Fruit fly (Drosophila melanogaster): ENCODE data around the gene Nhe1.

Gene Nhe1

DNA sequence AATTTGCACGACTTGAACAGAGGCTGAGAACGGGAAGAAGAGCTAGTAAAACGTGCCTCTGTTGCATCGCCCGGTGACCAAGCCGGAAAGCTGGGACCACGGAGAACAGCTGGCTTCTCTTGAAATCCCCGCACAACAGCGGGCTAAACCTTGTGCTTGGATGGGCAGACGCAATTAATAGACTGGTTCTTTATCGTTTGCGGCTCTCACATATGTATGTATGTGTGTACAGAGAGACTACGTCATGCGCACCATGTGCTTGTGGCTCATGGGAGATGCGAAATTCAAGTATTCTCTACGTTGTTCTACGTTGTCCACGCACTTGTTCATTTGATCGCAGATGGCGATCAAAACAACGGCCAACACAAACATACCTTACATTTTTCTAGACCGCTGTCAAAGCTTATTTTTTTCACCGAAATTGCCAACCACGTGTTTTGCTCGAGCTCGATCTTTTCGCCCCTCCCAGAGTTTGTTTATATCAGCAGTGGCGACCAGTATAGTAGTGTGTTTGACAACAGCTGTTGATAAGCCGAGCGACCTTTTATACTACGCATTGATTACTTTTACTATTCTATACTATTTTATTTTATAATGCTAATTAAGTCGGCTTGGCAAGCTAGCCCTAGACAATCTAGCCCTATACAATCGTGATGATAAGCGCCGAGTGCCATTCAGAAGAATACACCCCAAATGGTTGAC lies 2.7 kb upstream of the Nhe1 start (continued):
- no peak for TF ChIP-seq bcd (GFP tag; optimal IDR thresholded peaks at IDR 0.05)
- TF ChIP-seq TFAM (GFP tag; optimal IDR thresholded peaks at IDR 0.05) = no peak
- TF ChIP-seq Six4 (GFP tag; optimal IDR thresholded peaks at IDR 0.05) = no peak
- no peak for TF ChIP-seq CG6765 (GFP tag; optimal IDR thresholded peaks at IDR 0.05)
- peak; percentile 75 for TF ChIP-seq CG10543 (GFP tag; optimal IDR thresholded peaks at IDR 0.05)
- TF ChIP-seq CG1024 (GFP tag; IDR thresholded peaks at IDR 0.05) = no peak
- TF ChIP-seq exex (tag; optimal IDR thresholded peaks at IDR 0.05) = peak; percentile 84
- no peak for TF ChIP-seq Ptx1 (GFP tag; IDR thresholded peaks at IDR 0.05)
- TF ChIP-seq Rfx (GFP tag; IDR thresholded peaks at IDR 0.05) = no peak
- TF ChIP-seq Adf1 (GFP tag; IDR thresholded peaks at IDR 0.05) = no peak
- TF ChIP-seq ab (GFP tag; optimal IDR thresholded peaks at IDR 0.05) = no peak
- no peak for TF ChIP-seq dmrt99B (tag; optimal IDR thresholded peaks at IDR 0.05)
- no peak for TF ChIP-seq CG17568 (GFP tag; optimal IDR thresholded peaks at IDR 0.05)
- no peak for TF ChIP-seq luna (GFP tag; optimal IDR thresholded peaks at IDR 0.05)
- TF ChIP-seq CG7928 (GFP tag; optimal IDR thresholded peaks at IDR 0.05) = no peak
- TF ChIP-seq jumu (GFP tag; optimal IDR thresholded peaks at IDR 0.05) = no peak
- no peak for TF ChIP-seq jing (GFP tag; optimal IDR thresholded peaks at IDR 0.05)
- TF ChIP-seq CG17802 (tag; optimal IDR thresholded peaks at IDR 0.05) = no peak
- peak; percentile 33; the same call in 1 of the 2 replicates for TF ChIP-seq CG13287 (GFP tag; IDR thresholded peaks at IDR 0.05; ENCODE audit: partially characterized antibody)
- no peak for TF ChIP-seq ERR (GFP tag; optimal IDR thresholded peaks at IDR 0.05)
- no peak for TF ChIP-seq CG9215 (GFP tag; IDR thresholded peaks at IDR 0.05)
- TF ChIP-seq CG11504 (tag; optimal IDR thresholded peaks at IDR 0.05) = no peak
- TF ChIP-seq CG12391 (tag; optimal IDR thresholded peaks at IDR 0.05) = no peak
- TF ChIP-seq Jarid2 (GFP tag; optimal IDR thresholded peaks at IDR 0.05) = no peak
- TF ChIP-seq ewg (GFP tag; optimal IDR thresholded peaks at IDR 0.05) = peak; percentile 57
- TF ChIP-seq CG7987 (GFP tag; optimal IDR thresholded peaks at IDR 0.05) = peak; percentile 47
- no peak for TF ChIP-seq Poxn (GFP tag; IDR thresholded peaks at IDR 0.05)
- no peak for TF ChIP-seq CG18619 (GFP tag; optimal IDR thresholded peaks at IDR 0.05)
- no peak for TF ChIP-seq pum (GFP tag; optimal IDR thresholded peaks at IDR 0.05)
- no peak for TF ChIP-seq C15 (GFP tag; IDR thresholded peaks at IDR 0.05)
- TF ChIP-seq Neu2 (GFP tag; optimal IDR thresholded peaks at IDR 0.05; ENCODE audit: borderline replicate concordance) = no peak
- TF ChIP-seq MTF-1 (GFP tag; optimal IDR thresholded peaks at IDR 0.05; ENCODE audit: borderline replicate concordance) = no peak
- no peak for TF ChIP-seq tup (GFP tag; optimal IDR thresholded peaks at IDR 0.05)
- TF ChIP-seq wdn (GFP tag; IDR thresholded peaks at IDR 0.05) = no peak
- 0 out of 2 replicates have a peak, but pooled peaks have one; percentile 5 for TF ChIP-seq sob (GFP tag; IDR thresholded peaks at IDR 0.05)
- no peak for TF ChIP-seq Doc3 (GFP tag; IDR thresholded peaks at IDR 0.05; ENCODE audit: partially characterized antibody)
- TF ChIP-seq CG10979 (tag; optimal IDR thresholded peaks at IDR 0.05) = no peak
- no peak for TF ChIP-seq fd102C (GFP tag; optimal IDR thresholded peaks at IDR 0.05)
- TF ChIP-seq BtbVII (GFP tag; optimal IDR thresholded peaks at IDR 0.05) = peak; percentile 38
- TF ChIP-seq Drgx (GFP tag; IDR thresholded peaks at IDR 0.05) = 0 out of 2 replicates have a peak, but pooled peaks have one; percentile 10
- TF ChIP-seq lab (GFP tag; optimal IDR thresholded peaks at IDR 0.05) = peak; percentile 41
- no peak for TF ChIP-seq CG32772 (GFP tag; IDR thresholded peaks at IDR 0.05)
- peak; percentile 87 for TF ChIP-seq sd (tag; optimal IDR thresholded peaks at IDR 0.05)
- no peak for TF ChIP-seq HmgD (GFP tag; optimal IDR thresholded peaks at IDR 0.05)
- no peak for TF ChIP-seq CG12071 (GFP tag; optimal IDR thresholded peaks at IDR 0.05)
- no peak for TF ChIP-seq zfh2 (GFP tag; optimal IDR thresholded peaks at IDR 0.05)
- no peak for TF ChIP-seq Hey (tag; optimal IDR thresholded peaks at IDR 0.05)
- no peak for TF ChIP-seq CG4404 (GFP tag; IDR thresholded peaks at IDR 0.05)
- TF ChIP-seq nom (GFP tag; optimal IDR thresholded peaks at IDR 0.05) = peak; percentile 34

All from whole organism, embryonic.